Worm (Caenorhabditis elegans) whole organism, L3 larva: ENCODE data around the gene ZK105.3.
A peak's percentile ranks its signal among the peaks of the same experiment; 100 is the strongest.

ENCODE experiments used
- R02D3.7 ChIP-seq: fragments of 150-350 bp; optimal IDR thresholded peaks from 2 replicates; lab custom pipeline; 2014; ENCODE audit warnings: missing biosample characterization, missing genetic modification characterization
- ama-1 ChIP-seq: fragments of 150-350 bp; optimal IDR thresholded peaks from 2 replicates; lab custom pipeline; 2018
- ceh-28 ChIP-seq: fragments of 150-350 bp; optimal IDR thresholded peaks from 2 replicates; lab custom pipeline; 2014; ENCODE audit warnings: missing biosample characterization, missing genetic modification reagents, missing genetic modification characterization
- ceh-82 ChIP-seq: fragments of 150-350 bp; optimal IDR thresholded peaks from 2 replicates; lab custom pipeline; 2014; ENCODE audit warnings: missing biosample characterization, missing genetic modification characterization
- ceh-9 ChIP-seq: sonication (generic microtip); optimal IDR thresholded peaks from 2 replicates; lab custom pipeline; 2018; ENCODE audit warnings: missing biosample characterization, missing genetic modification characterization
- daf-12 ChIP-seq: fragments of 150-350 bp; optimal IDR thresholded peaks from 2 replicates; lab custom pipeline; 2014; ENCODE audit warnings: missing biosample characterization, missing genetic modification reagents, missing genetic modification characterization
- egl-5 ChIP-seq: fragments of 150-350 bp; optimal IDR thresholded peaks from 2 replicates; lab custom pipeline; 2017; ENCODE audit warnings: missing biosample characterization, missing genetic modification reagents, missing genetic modification characterization, inconsistent platforms
- elt-1 ChIP-seq: fragments of 150-350 bp; optimal IDR thresholded peaks from 2 replicates; lab custom pipeline; 2014; ENCODE audit warnings: missing biosample characterization, missing genetic modification characterization
- elt-2 ChIP-seq: sonication (generic microtip); optimal IDR thresholded peaks from 2 replicates; lab custom pipeline; 2016; ENCODE audit warnings: missing genetic modification reagents, mild to moderate bottlenecking, missing genetic modification characterization, missing compliant biosample characterization
- elt-3 ChIP-seq, 3 experiments: fragments of 150-350 bp in 1 of 3; sonication (generic microtip) in 2 of 3; optimal IDR thresholded peaks; 2 replicates in 2 of 3; 4 replicates in 1 of 3; lab custom pipeline; 2014 to 2017; ENCODE audit warnings: missing biosample characterization in 3 of 3, missing genetic modification characterization in 3 of 3
- fkh-10 ChIP-seq: sonication (generic microtip); optimal IDR thresholded peaks from 2 replicates; lab custom pipeline; 2017; ENCODE audit warnings: missing biosample characterization, missing genetic modification reagents, missing genetic modification characterization
- fkh-2 ChIP-seq: fragments of 150-350 bp; optimal IDR thresholded peaks from 2 replicates; lab custom pipeline; 2014; ENCODE audit warnings: missing biosample characterization, missing genetic modification reagents, missing genetic modification characterization
- fos-1 ChIP-seq: fragments of 150-350 bp; optimal IDR thresholded peaks from 2 replicates; lab custom pipeline; 2014; ENCODE audit warnings: missing biosample characterization, missing genetic modification characterization
- hmg-11 ChIP-seq: sonication (generic microtip); optimal IDR thresholded peaks from 2 replicates; lab custom pipeline; 2016; ENCODE audit warnings: missing genetic modification characterization, missing compliant biosample characterization
- jun-1 ChIP-seq: fragments of 150-350 bp; optimal IDR thresholded peaks from 2 replicates; lab custom pipeline; 2014; ENCODE audit warnings: missing biosample characterization, missing genetic modification reagents, missing genetic modification characterization
- lin-15B ChIP-seq: fragments of 150-350 bp; optimal IDR thresholded peaks from 2 replicates; lab custom pipeline; 2014; ENCODE audit warnings: missing biosample characterization, missing genetic modification characterization
- lin-39 ChIP-seq: fragments of 150-350 bp; optimal IDR thresholded peaks from 2 replicates; lab custom pipeline; 2018; ENCODE audit warnings: missing biosample characterization, missing genetic modification reagents, missing genetic modification characterization
- lsy-12 ChIP-seq: sonication (generic microtip); optimal IDR thresholded peaks from 2 replicates; lab custom pipeline; 2016; ENCODE audit warnings: mild to moderate bottlenecking, missing genetic modification characterization, missing compliant biosample characterization
- mdl-1 ChIP-seq: fragments of 150-350 bp; optimal IDR thresholded peaks from 2 replicates; lab custom pipeline; 2014; ENCODE audit warnings: missing biosample characterization, missing genetic modification characterization
- mml-1 ChIP-seq: fragments of 150-350 bp; sonication (generic microtip); optimal IDR thresholded peaks from 3 replicates; lab custom pipeline; 2014; ENCODE audit warnings: missing biosample characterization, missing genetic modification characterization
- nfya-1 ChIP-seq: sonication (generic microtip); optimal IDR thresholded peaks from 2 replicates; lab custom pipeline; 2017; ENCODE audit warnings: missing genetic modification characterization, mild to moderate bottlenecking, missing compliant biosample characterization, antibody characterized with exemption, moderate library complexity; ENCODE audit not compliant: insufficient read depth
- nhr-11 ChIP-seq: fragments of 150-350 bp; optimal IDR thresholded peaks from 2 replicates; lab custom pipeline; 2014; ENCODE audit warnings: missing biosample characterization, missing genetic modification characterization
- nhr-12 ChIP-seq: fragments of 150-350 bp; optimal IDR thresholded peaks from 2 replicates; lab custom pipeline; 2014; ENCODE audit warnings: missing biosample characterization, missing genetic modification characterization
- nhr-23 ChIP-seq: fragments of 150-350 bp; optimal IDR thresholded peaks from 2 replicates; lab custom pipeline; 2014; ENCODE audit warnings: missing biosample characterization, missing genetic modification reagents, missing genetic modification characterization
- nhr-237 ChIP-seq: fragments of 150-350 bp; optimal IDR thresholded peaks from 2 replicates; lab custom pipeline; 2014; ENCODE audit warnings: missing biosample characterization, missing genetic modification characterization
- nhr-25 ChIP-seq: sonication (generic microtip); optimal IDR thresholded peaks from 2 replicates; lab custom pipeline; 2017; ENCODE audit warnings: missing biosample characterization, missing genetic modification characterization
- nhr-28 ChIP-seq: fragments of 150-350 bp; optimal IDR thresholded peaks from 2 replicates; lab custom pipeline; 2014; ENCODE audit warnings: missing biosample characterization, missing genetic modification characterization
- nhr-67 ChIP-seq: fragments of 150-350 bp; optimal IDR thresholded peaks from 2 replicates; lab custom pipeline; 2014; ENCODE audit warnings: missing biosample characterization, missing genetic modification characterization
- pha-4 ChIP-seq: fragments of 150-350 bp; optimal IDR thresholded peaks from 2 replicates; lab custom pipeline; 2014; ENCODE audit warnings: missing biosample characterization, missing genetic modification reagents, missing genetic modification characterization
- pqm-1 ChIP-seq: fragments of 150-350 bp; optimal IDR thresholded peaks from 2 replicates; lab custom pipeline; 2017; ENCODE audit warnings: missing biosample characterization, missing genetic modification characterization, inconsistent platforms
- sea-2 ChIP-seq: fragments of 150-350 bp; sonication (generic microtip); optimal IDR thresholded peaks from 4 replicates; lab custom pipeline; 2014; ENCODE audit warnings: missing biosample characterization, missing genetic modification reagents, missing genetic modification characterization
- skn-1 ChIP-seq: fragments of 150-350 bp; optimal IDR thresholded peaks from 2 replicates; lab custom pipeline; 2014; ENCODE audit warnings: missing biosample characterization, missing genetic modification characterization
- tbx-2 ChIP-seq: sonication (generic microtip); optimal IDR thresholded peaks from 2 replicates; lab custom pipeline; 2016; ENCODE audit warnings: mild to moderate bottlenecking, missing genetic modification characterization, missing compliant biosample characterization
- unc-62 ChIP-seq: fragments of 150-350 bp; sonication (generic microtip); optimal IDR thresholded peaks from 4 replicates; lab custom pipeline; 2014; ENCODE audit warnings: missing biosample characterization, missing genetic modification reagents, missing genetic modification characterization
- zag-1 ChIP-seq: fragments of 150-350 bp; optimal IDR thresholded peaks from 2 replicates; lab custom pipeline; 2014; ENCODE audit warnings: missing biosample characterization, missing genetic modification characterization

Gene ZK105.3

DNA sequence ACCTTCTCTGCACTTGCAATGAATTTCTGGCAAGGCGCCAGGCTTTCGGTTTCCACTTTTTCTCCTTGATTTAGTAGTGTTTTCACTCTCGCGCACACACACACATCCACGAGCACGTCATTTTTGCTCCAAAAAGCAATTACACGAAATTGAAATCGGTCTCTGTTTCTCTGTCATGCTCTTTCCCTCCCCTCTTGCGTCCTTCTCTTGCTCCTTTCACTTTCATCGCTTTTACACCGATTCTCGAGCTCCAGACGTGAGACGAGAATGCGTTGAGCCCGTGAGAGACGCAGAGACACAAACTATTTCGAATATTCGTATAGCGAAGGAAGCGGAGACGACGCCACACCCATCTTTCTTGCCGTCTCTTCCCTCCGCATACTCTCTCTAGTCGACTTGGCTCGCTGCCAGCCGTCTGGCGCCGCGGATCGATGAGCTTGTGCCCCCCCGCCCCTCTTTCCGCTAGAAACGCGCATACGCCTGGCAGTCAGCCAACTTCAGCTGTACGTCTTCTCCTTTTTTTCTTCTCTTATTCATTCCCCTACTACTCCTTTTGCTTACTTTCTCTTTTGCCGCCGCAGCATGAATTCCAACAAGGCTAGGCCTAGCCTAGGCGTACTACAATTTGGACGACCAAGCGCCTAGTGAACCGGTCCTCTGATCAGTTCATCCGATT, 31.2 kb downstream of the ZK105.3 start:
- TF ChIP-seq fkh-10 (GFP tag; lab: Kevin White, UChicago), result peak; percentile 72
- TF ChIP-seq lsy-12 (tag; lab: Kevin White, UChicago), result peak; percentile 50
- peak; percentile 26 for TF ChIP-seq pha-4 (tag; lab: Kevin White, UChicago)
- TF ChIP-seq R02D3.7, result peak; percentile 5
- TF ChIP-seq nhr-12 (tag; lab: Kevin White, UChicago), result no peak
- peak; percentile 76 for TF ChIP-seq ceh-28 (tag; lab: Kevin White, UChicago)
- peak; percentile 16 for TF ChIP-seq sea-2 (GFP tag; lab: Kevin White, UChicago)
- TF ChIP-seq ama-1 (lab: Kevin White, UChicago), result no peak
- TF ChIP-seq mdl-1 (tag; lab: Kevin White, UChicago), result peak; percentile 38
- peak; percentile 91 for TF ChIP-seq tbx-2 (tag; lab: Kevin White, UChicago)
- peak; percentile 69 for TF ChIP-seq nhr-25 (tag; lab: Kevin White, UChicago)
- peak; percentile 41 for TF ChIP-seq egl-5 (tag; lab: Kevin White, UChicago)
- TF ChIP-seq nfya-1, result peak; percentile 89
- peak; percentile 46 for TF ChIP-seq nhr-11
- no peak for TF ChIP-seq unc-62 (GFP tag; lab: Kevin White, UChicago)
- peak; percentile 55 for TF ChIP-seq ceh-82 (tag; lab: Kevin White, UChicago)
- no peak for TF ChIP-seq fkh-2 (tag; lab: Kevin White, UChicago)
- TF ChIP-seq hmg-11 (tag; lab: Kevin White, UChicago), result peak; percentile 80
- peak; percentile 20 for TF ChIP-seq skn-1
- TF ChIP-seq jun-1 (tag; lab: Kevin White, UChicago), result peak; percentile 67
- TF ChIP-seq lin-39 (tag; lab: Kevin White, UChicago), result peak; percentile 72
- peak; percentile 39 for TF ChIP-seq zag-1 (tag; lab: Kevin White, UChicago)
- peak; percentile 57 for TF ChIP-seq elt-2 (tag; lab: Kevin White, UChicago)
- TF ChIP-seq fos-1 (tag; lab: Kevin White, UChicago), result no peak
- no peak for TF ChIP-seq nhr-28 (tag; lab: Kevin White, UChicago)
- TF ChIP-seq lin-15B (tag; lab: Kevin White, UChicago), result peak; percentile 56
- peak; percentile 18 for TF ChIP-seq pqm-1 (tag; lab: Kevin White, UChicago)
- TF ChIP-seq nhr-23 (tag; lab: Kevin White, UChicago), result peak; percentile 53

DNA sequence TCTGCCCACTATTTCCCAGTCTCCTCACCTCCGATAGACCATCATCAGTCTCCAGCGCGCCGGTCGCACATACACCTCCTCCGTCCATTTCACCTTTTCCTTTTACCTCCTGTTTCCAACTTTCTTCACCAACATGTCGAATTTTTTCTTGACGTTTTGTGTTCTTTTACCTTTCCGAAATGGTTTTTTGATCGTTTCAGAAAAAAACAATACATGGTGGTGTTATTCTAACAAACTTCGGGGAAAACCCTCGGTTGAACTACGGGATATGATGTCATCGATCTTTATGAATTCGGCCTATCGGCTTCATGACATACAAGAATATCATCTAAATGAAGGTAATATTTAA, 31.7 kb downstream of the ZK105.3 start, which contains the start of gene Y97E10C.1:
Gene Y97E10C.1 (plus strand): TSS at position 201 of the 349 bp plus-strand sequence.
- TF ChIP-seq elt-1 (no peak), ceh-9 (no peak), nfya-1 (no peak), lsy-12 (tag; lab: Kevin White, UChicago) (no peak), nhr-237 (tag; lab: Kevin White, UChicago) (no peak), nhr-12 (tag; lab: Kevin White, UChicago) (no peak), egl-5 (tag; lab: Kevin White, UChicago) (no peak), nhr-23 (tag; lab: Kevin White, UChicago) (no peak), mml-1 (tag; lab: Kevin White, UChicago) (no peak), daf-12 (tag; lab: Kevin White, UChicago) (no peak), fkh-2 (tag; lab: Kevin White, UChicago) (no peak), nhr-67 (tag; lab: Kevin White, UChicago) (no peak), fkh-10 (GFP tag; lab: Kevin White, UChicago) (no peak), jun-1 (tag; lab: Kevin White, UChicago) (no peak), unc-62 (GFP tag; lab: Kevin White, UChicago) (no peak), elt-2 (tag; lab: Kevin White, UChicago) (no peak), elt-3 (tag; optimal IDR thresholded peaks at IDR 0.05; lab: Kevin White, UChicago) (no peak)

DNA sequence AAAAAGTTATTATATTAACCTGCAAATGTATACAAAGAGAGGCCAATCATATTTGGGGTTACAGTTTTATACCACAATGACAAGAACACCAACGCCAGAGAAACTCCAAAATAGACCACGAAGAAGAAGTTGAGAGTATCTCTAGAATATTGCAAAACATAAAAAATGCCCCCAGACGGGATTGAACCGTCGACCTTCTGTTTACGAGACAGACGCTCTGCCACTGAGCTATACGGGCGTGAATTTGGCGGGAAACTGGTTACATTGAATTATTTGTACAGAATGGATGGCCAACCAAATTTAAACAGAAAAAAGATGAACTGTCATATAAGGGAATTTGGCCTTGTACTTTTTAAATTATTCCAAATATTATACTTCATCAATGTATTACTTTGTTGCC, 33.5 kb downstream of the ZK105.3 start:
- TF ChIP-seq jun-1 (tag; lab: Kevin White, UChicago) (peak; percentile 31), elt-2 (tag; lab: Kevin White, UChicago) (peak; percentile 21), nhr-25 (tag; lab: Kevin White, UChicago) (peak; percentile 61), lsy-12 (tag; lab: Kevin White, UChicago) (peak; percentile 40), egl-5 (tag; lab: Kevin White, UChicago) (no peak), pha-4 (tag; lab: Kevin White, UChicago) (peak; percentile 63), elt-3 (tag; optimal IDR thresholded peaks at IDR 0.05; lab: Kevin White, UChicago) (peak in 1 of 3 experiments; percentile 12), hmg-11 (tag; lab: Kevin White, UChicago) (no peak), lin-39 (tag; lab: Kevin White, UChicago) (no peak), nhr-23 (tag; lab: Kevin White, UChicago) (peak; percentile 22), nfya-1 (peak; percentile 45)
